Worm (Caenorhabditis elegans) whole organism, young adult: ENCODE measurements around the gene ZK6.8.

Source experiments
- B0019.2 ChIP-seq: fragments of 200-800 bp; sonication (Bioruptor generic); conservative IDR thresholded peaks from 2 replicates; pipeline ENCODE4 v1.3.6; 2022; ENCODE audit warnings: missing genetic modification reagents, missing genetic modification characterization, missing compliant biosample characterization
- B0261.1 ChIP-seq: sonication (generic microtip); optimal IDR thresholded peaks from 2 replicates; lab custom pipeline; 2016; ENCODE audit warnings: mild to moderate bottlenecking, missing genetic modification characterization, moderate library complexity, missing compliant biosample characterization
- B0336.3 ChIP-seq: fragments of 200-800 bp; sonication (Bioruptor generic); IDR thresholded peaks from 2 replicates; pipeline ENCODE4 v1.3.6; 2022; ENCODE audit warnings: missing genetic modification characterization, missing compliant biosample characterization
- C06A6.2 ChIP-seq: fragments of 200-800 bp; sonication (Bioruptor generic); conservative IDR thresholded peaks from 2 replicates; pipeline ENCODE4 v1.3.6; 2022; ENCODE audit warnings: missing genetic modification characterization, missing compliant biosample characterization
- F10E7.11 ChIP-seq: sonication (generic microtip); optimal IDR thresholded peaks from 2 replicates; lab custom pipeline; 2017; ENCODE audit warnings: mild to moderate bottlenecking, missing genetic modification characterization, moderate library complexity, missing compliant biosample characterization
- F22D6.2 ChIP-seq: sonication (generic microtip); optimal IDR thresholded peaks from 2 replicates; lab custom pipeline; 2016; ENCODE audit warnings: mild to moderate bottlenecking, missing genetic modification characterization, missing compliant biosample characterization
- F33H1.4 ChIP-seq: fragments of 200-800 bp; sonication (Bioruptor generic); IDR thresholded peaks from 2 replicates; pipeline ENCODE4 v1.3.6; 2022; ENCODE audit warnings: missing genetic modification reagents, missing genetic modification characterization, missing compliant biosample characterization
- F52B5.7 ChIP-seq: sonication (generic microtip); optimal IDR thresholded peaks from 2 replicates; lab custom pipeline; 2016; ENCODE audit warnings: mild to moderate bottlenecking, missing genetic modification characterization, missing compliant biosample characterization
- F57A8.1 ChIP-seq: fragments of 200-800 bp; sonication (Bioruptor generic); optimal IDR thresholded peaks from 2 replicates; lab custom pipeline; 2018; ENCODE audit warnings: mild to moderate bottlenecking, missing genetic modification characterization, moderate library complexity, missing compliant biosample characterization
- K11D2.4 ChIP-seq: fragments of 200-800 bp; sonication (Bioruptor generic); IDR thresholded peaks from 2 replicates; pipeline ENCODE4 v1.3.6; 2022; ENCODE audit warnings: missing genetic modification reagents, missing genetic modification characterization, missing compliant biosample characterization
- K12H6.12 ChIP-seq: fragments of 200-800 bp; sonication (Bioruptor generic); optimal IDR thresholded peaks from 2 replicates; lab custom pipeline; 2018; ENCODE audit warnings: mild to moderate bottlenecking, missing genetic modification characterization, missing compliant biosample characterization
- T07F8.4 ChIP-seq: sonication (generic microtip); optimal IDR thresholded peaks from 2 replicates; lab custom pipeline; 2016; ENCODE audit warnings: mild to moderate bottlenecking, missing genetic modification characterization, moderate library complexity, missing compliant biosample characterization
- akir-1 ChIP-seq: fragments of 200-800 bp; sonication (Bioruptor generic); optimal IDR thresholded peaks from 2 replicates; lab custom pipeline; 2018; ENCODE audit warnings: mild to moderate bottlenecking, missing genetic modification characterization, moderate library complexity, missing compliant biosample characterization
- aptf-3 ChIP-seq: fragments of 200-800 bp; sonication (Bioruptor generic); IDR thresholded peaks from 2 replicates; pipeline ENCODE4 v1.3.6; 2022; ENCODE audit warnings: missing genetic modification characterization, missing compliant biosample characterization
- atf-7 ChIP-seq: sonication (generic microtip); optimal IDR thresholded peaks from 2 replicates; lab custom pipeline; 2017; ENCODE audit warnings: mild to moderate bottlenecking, missing genetic modification characterization, missing compliant biosample characterization
- attf-3 ChIP-seq: fragments of 200-800 bp; sonication (Bioruptor generic); conservative IDR thresholded peaks from 2 replicates; pipeline ENCODE4 v1.3.6; 2022; ENCODE audit warnings: missing genetic modification reagents, missing genetic modification characterization, missing compliant biosample characterization
- attf-6 ChIP-seq: fragments of 200-800 bp; sonication (Bioruptor generic); IDR thresholded peaks from 2 replicates; pipeline ENCODE4 v1.3.6; 2022; ENCODE audit warnings: missing genetic modification reagents, missing genetic modification characterization, missing compliant biosample characterization
- bed-1 ChIP-seq: fragments of 200-800 bp; sonication (Bioruptor generic); IDR thresholded peaks from 2 replicates; pipeline ENCODE4 v1.3.6; 2022; ENCODE audit warnings: missing genetic modification reagents, missing genetic modification characterization, missing compliant biosample characterization
- ceh-100 ChIP-seq: fragments of 200-800 bp; sonication (Bioruptor generic); IDR thresholded peaks from 2 replicates; pipeline ENCODE4 v1.3.6; 2022; ENCODE audit warnings: missing genetic modification reagents, missing genetic modification characterization, missing compliant biosample characterization
- ceh-27 ChIP-seq: fragments of 200-800 bp; sonication (Bioruptor generic); optimal IDR thresholded peaks from 2 replicates; lab custom pipeline; 2018; ENCODE audit warnings: mild to moderate bottlenecking, missing genetic modification characterization, moderate library complexity, missing compliant biosample characterization
- ceh-40 ChIP-seq: fragments of 200-800 bp; sonication (Bioruptor generic); IDR thresholded peaks from 2 replicates; pipeline ENCODE4 v1.3.6; 2022; ENCODE audit warnings: missing genetic modification characterization, missing compliant biosample characterization
- ceh-58 ChIP-seq: fragments of 200-800 bp; sonication (Bioruptor generic); IDR thresholded peaks from 2 replicates; pipeline ENCODE4 v1.3.6; 2022; ENCODE audit warnings: missing genetic modification characterization, missing compliant biosample characterization
- dox-1 ChIP-seq: fragments of 200-800 bp; sonication (Bioruptor generic); IDR thresholded peaks from 2 replicates; pipeline ENCODE4 v1.3.6; 2022; ENCODE audit warnings: missing genetic modification reagents, missing genetic modification characterization, missing compliant biosample characterization
- egl-18 ChIP-seq: fragments of 200-800 bp; sonication (Bioruptor generic); IDR thresholded peaks from 2 replicates; pipeline ENCODE4 v1.3.6; 2022; ENCODE audit warnings: missing genetic modification reagents, missing genetic modification characterization, missing compliant biosample characterization
- egl-44 ChIP-seq: fragments of 200-800 bp; sonication (Bioruptor generic); IDR thresholded peaks from 2 replicates; pipeline ENCODE4 v1.3.6; 2022; ENCODE audit warnings: missing genetic modification reagents, missing genetic modification characterization, missing compliant biosample characterization
- him-1 ChIP-seq: sonication (generic microtip); optimal IDR thresholded peaks from 2 replicates; lab custom pipeline; 2016; ENCODE audit warnings: missing genotype, missing genetic modification reagents, missing genetic modification characterization, missing compliant biosample characterization
- hlh-12 ChIP-seq: sonication (generic microtip); optimal IDR thresholded peaks from 2 replicates; lab custom pipeline; 2016; ENCODE audit warnings: missing genetic modification characterization, missing compliant biosample characterization
- hrde-1 ChIP-seq: sonication (generic microtip); optimal IDR thresholded peaks from 2 replicates; lab custom pipeline; 2016; ENCODE audit warnings: missing genetic modification characterization, mild to moderate bottlenecking, missing compliant biosample characterization, moderate library complexity, missing genotype, missing genetic modification reagents, borderline replicate concordance
- hsf-1 ChIP-seq: fragments of 200-800 bp; sonication (Bioruptor generic); IDR thresholded peaks from 2 replicates; pipeline ENCODE4 v1.3.6; 2022; ENCODE audit warnings: missing genetic modification reagents, missing genetic modification characterization, missing compliant biosample characterization
- lag-1 ChIP-seq: fragments of 200-800 bp; sonication (Bioruptor generic); IDR thresholded peaks from 2 replicates; pipeline ENCODE4 v1.3.6; 2022; ENCODE audit warnings: missing genetic modification reagents, missing genetic modification characterization, missing compliant biosample characterization
- lin-35 ChIP-seq, 3 experiments: fragments of 150-350 bp in 2 of 3; sonication (generic microtip) in 1 of 3; optimal IDR thresholded peaks; 2 replicates each; lab custom pipeline; 2014 to 2018; ENCODE audit warnings: missing biosample characterization in 3 of 3, missing genetic modification characterization in 3 of 3, missing genetic modification reagents in 3 of 3
- madf-3 ChIP-seq: fragments of 200-800 bp; sonication (Bioruptor generic); IDR thresholded peaks from 2 replicates; pipeline ENCODE4 v1.3.6; 2022; ENCODE audit warnings: missing genetic modification reagents, missing genetic modification characterization, missing compliant biosample characterization
- nfyb-1 ChIP-seq: fragments of 200-800 bp; sonication (Bioruptor generic); IDR thresholded peaks from 2 replicates; pipeline ENCODE4 v1.3.6; 2022; ENCODE audit warnings: missing genetic modification reagents, missing genetic modification characterization, missing compliant biosample characterization
- nhr-80 ChIP-seq: sonication (generic microtip); optimal IDR thresholded peaks from 2 replicates; lab custom pipeline; 2016; ENCODE audit warnings: missing genetic modification characterization, missing compliant biosample characterization
- rcor-1 ChIP-seq: fragments of 200-800 bp; sonication (Bioruptor generic); IDR thresholded peaks from 2 replicates; pipeline ENCODE4 v1.3.6; 2022; ENCODE audit warnings: missing genetic modification reagents, missing genetic modification characterization, missing compliant biosample characterization
- rec-8 ChIP-seq, 2 experiments: sonication (generic microtip); optimal IDR thresholded peaks; 2 replicates each; lab custom pipeline; 2016; ENCODE audit warnings: mild to moderate bottlenecking in 2 of 2, missing genetic modification characterization in 2 of 2, missing genetic modification reagents in 2 of 2, missing genotype in 2 of 2, missing biosample characterization in 1 of 2, missing compliant biosample characterization in 1 of 2, moderate library complexity in 1 of 2
- snpc-1.3 ChIP-seq: sonication (generic microtip); optimal IDR thresholded peaks from 2 replicates; lab custom pipeline; 2017; ENCODE audit warnings: missing genetic modification characterization, mild to moderate bottlenecking, missing compliant biosample characterization, antibody characterized with exemption, moderate library complexity, missing genotype, missing genetic modification reagents; ENCODE audit not compliant: insufficient read depth
- snpc-3.4 ChIP-seq: sonication (generic microtip); optimal IDR thresholded peaks from 2 replicates; lab custom pipeline; 2017; ENCODE audit warnings: missing genetic modification characterization, mild to moderate bottlenecking, missing compliant biosample characterization, antibody characterized with exemption, moderate library complexity, missing genotype, missing genetic modification reagents
- snpc-4 ChIP-seq, 5 experiments: fragments of 150-350 bp in 1 of 5; sonication (generic microtip) in 4 of 5; optimal IDR thresholded peaks; 2 replicates each; lab custom pipeline; 2014 to 2018; ENCODE audit warnings: missing genetic modification characterization in 5 of 5, missing biosample characterization in 3 of 5, antibody characterized with exemption in 2 of 5, mild to moderate bottlenecking in 2 of 5, missing compliant biosample characterization in 2 of 5, missing genotype in 2 of 5, moderate library complexity in 2 of 5, missing genetic modification reagents in 1 of 5
- somi-1 ChIP-seq: fragments of 200-800 bp; sonication (Bioruptor generic); optimal IDR thresholded peaks from 2 replicates; lab custom pipeline; 2018; ENCODE audit warnings: mild to moderate bottlenecking, missing genetic modification characterization, missing compliant biosample characterization
- tlf-1 ChIP-seq: fragments of 200-800 bp; sonication (Bioruptor generic); optimal IDR thresholded peaks from 2 replicates; lab custom pipeline; 2018; ENCODE audit warnings: mild to moderate bottlenecking, missing genetic modification characterization, missing compliant biosample characterization
- unc-130 ChIP-seq: sonication (generic microtip); optimal IDR thresholded peaks from 2 replicates; lab custom pipeline; 2016; ENCODE audit warnings: missing genetic modification reagents, missing genetic modification characterization, missing compliant biosample characterization
- unc-62 ChIP-seq: fragments of 150-350 bp; optimal IDR thresholded peaks from 2 replicates; lab custom pipeline; 2014; ENCODE audit warnings: missing biosample characterization, missing genetic modification reagents, missing genetic modification characterization
- ztf-26 ChIP-seq: sonication (generic microtip); optimal IDR thresholded peaks from 2 replicates; lab custom pipeline; 2017; ENCODE audit warnings: missing genetic modification characterization, missing compliant biosample characterization
- ztf-3 ChIP-seq: fragments of 200-800 bp; sonication (Bioruptor generic); optimal IDR thresholded peaks from 2 replicates; lab custom pipeline; 2018; ENCODE audit warnings: mild to moderate bottlenecking, missing genetic modification characterization, missing compliant biosample characterization

The ZK6.8 gene

DNA sequence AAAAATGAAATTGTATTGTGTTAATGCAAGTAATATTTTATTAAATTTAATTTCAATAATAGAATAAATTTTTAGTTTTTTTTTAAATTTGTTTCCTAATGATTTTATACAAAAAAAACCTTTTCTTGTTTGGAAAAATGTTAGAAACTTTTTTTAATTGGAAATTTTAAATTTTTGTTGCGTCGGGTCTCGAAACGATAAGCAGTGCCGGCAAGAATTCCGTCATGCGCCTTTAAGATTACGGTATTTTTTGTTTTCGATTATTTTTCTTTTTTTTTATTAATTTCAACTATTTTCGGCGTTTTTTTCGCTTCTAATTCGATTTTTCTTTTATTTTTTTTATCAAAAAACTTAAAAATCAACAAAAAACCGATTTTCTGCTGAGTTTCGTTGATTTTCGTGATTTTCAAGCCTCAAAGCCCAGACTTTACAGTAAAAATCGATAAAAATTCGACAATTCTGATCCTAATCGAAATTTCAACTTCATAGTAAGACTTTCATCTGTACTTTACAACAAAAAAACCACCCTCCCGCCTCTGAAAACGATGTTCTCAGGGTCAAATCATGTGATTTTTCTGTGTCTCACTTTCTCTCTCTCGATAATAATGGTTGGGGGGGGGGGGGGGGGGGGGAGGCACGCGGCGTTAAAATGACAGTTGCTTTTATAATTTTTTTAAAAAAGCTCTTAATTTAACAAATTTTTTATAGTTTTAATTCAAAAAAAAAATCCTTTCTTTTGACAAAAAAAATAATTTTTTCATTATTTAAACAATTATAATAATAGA, 34.0 kb upstream of the ZK6.8 start (continued):
- TF ChIP-seq F33H1.4, result peak; percentile 73
- no peak for TF ChIP-seq dox-1 (GFP tag; lab: Robert Waterston, UW)
- no peak for TF ChIP-seq lag-1 (GFP tag; lab: Robert Waterston, UW)
- no peak for TF ChIP-seq ztf-26
- TF ChIP-seq ceh-100 (GFP tag; lab: Robert Waterston, UW), result no peak
- TF ChIP-seq, all 124 proteins: peak for 11

DNA sequence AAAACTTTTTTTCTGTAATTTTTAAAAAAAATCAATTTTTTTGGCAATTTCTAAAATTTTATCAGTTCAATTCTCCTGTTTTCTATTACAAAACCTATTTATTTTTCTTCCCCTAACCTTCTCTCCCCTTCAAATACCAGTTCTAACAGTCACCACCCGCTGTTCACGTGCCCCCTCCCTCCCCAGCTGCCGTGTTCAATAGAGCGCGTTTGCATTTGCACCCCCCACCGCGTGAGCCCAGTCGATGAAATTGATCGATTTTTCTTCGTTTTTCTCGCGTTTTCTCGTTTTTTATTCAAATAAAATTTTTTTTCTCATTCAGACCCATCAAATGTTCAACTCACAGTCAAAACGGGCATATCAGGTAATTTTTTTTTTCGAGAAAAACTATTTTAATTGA, 32.7 kb upstream of the ZK6.8 start, which contains the start of gene atg-9:
Gene atg-9 (plus strand): TSS at position 332 of the 400 bp plus-strand sequence.
- TF ChIP-seq nhr-80 (tag; lab: Kevin White, UChicago), result peak; percentile 33
- no peak for TF ChIP-seq attf-6 (GFP tag; lab: Robert Waterston, UW)
- no peak for TF ChIP-seq F52B5.7 (tag; lab: Kevin White, UChicago)
- peak in 1 of 3 experiments; percentile 68 for TF ChIP-seq lin-35 (GFP tag; optimal IDR thresholded peaks at IDR 0.05; lab: Kevin White, UChicago)
- TF ChIP-seq K11D2.4 (GFP tag; lab: Robert Waterston, UW), result 0 out of 2 replicates have a peak, but pooled peaks have one; percentile 15
- TF ChIP-seq atf-7 (tag; lab: Kevin White, UChicago), result peak; percentile 55
- TF ChIP-seq snpc-3.4 (tag; lab: Kevin White, UChicago), result no peak
- TF ChIP-seq hlh-12, result no peak
- TF ChIP-seq akir-1 (GFP tag; lab: Kevin White, UChicago), result no peak
- no peak for TF ChIP-seq snpc-1.3
- TF ChIP-seq egl-44 (GFP tag; lab: Robert Waterston, UW), result 0 out of 2 replicates have a peak, but pooled peaks have one; percentile 33
- no peak for TF ChIP-seq B0261.1
- TF ChIP-seq rcor-1 (GFP tag; lab: Robert Waterston, UW), result peak; percentile 57
- peak; percentile 69 for TF ChIP-seq ceh-27 (GFP tag; lab: Kevin White, UChicago)
- peak; percentile 37; the same call in 1 of the 2 replicates for TF ChIP-seq B0336.3 (GFP tag; lab: Robert Waterston, UW)
- no peak for TF ChIP-seq bed-1
- TF ChIP-seq egl-18 (GFP tag; lab: Robert Waterston, UW), result no peak
- TF ChIP-seq ceh-58, result no peak
- TF ChIP-seq hrde-1 (tag; lab: Kevin White, UChicago), result no peak
- no peak; the same call in 1 of the 2 replicates for TF ChIP-seq hsf-1 (GFP tag; lab: Robert Waterston, UW)
- TF ChIP-seq somi-1 (GFP tag; lab: Kevin White, UChicago), result no peak
- 0 out of 2 replicates have a peak, but pooled peaks have one; percentile 79 for TF ChIP-seq madf-3
- TF ChIP-seq him-1 (tag; lab: Kevin White, UChicago), result no peak
- no peak for TF ChIP-seq unc-130 (GFP tag; lab: Kevin White, UChicago)
- TF ChIP-seq K12H6.12 (tag; lab: Kevin White, UChicago), result peak; percentile 75
- TF ChIP-seq snpc-4 (GFP tag; optimal IDR thresholded peaks at IDR 0.05; lab: Kevin White, UChicago), result no peak
- TF ChIP-seq snpc-4 (tag; optimal IDR thresholded peaks at IDR 0.05; lab: Kevin White, UChicago), result peak in 2 of 4 experiments; percentile 29 to 53
- peak; percentile 59 for TF ChIP-seq tlf-1 (GFP tag; lab: Kevin White, UChicago)
- TF ChIP-seq ztf-3 (GFP tag; lab: Kevin White, UChicago), result no peak
- TF ChIP-seq attf-3, result no peak
- TF ChIP-seq B0019.2 (GFP tag; lab: Robert Waterston, UW), result no peak
- peak; percentile 56; the same call in 1 of the 2 replicates for TF ChIP-seq C06A6.2 (GFP tag; lab: Robert Waterston, UW)
- peak; percentile 81 for TF ChIP-seq nfyb-1 (GFP tag; lab: Robert Waterston, UW)
- TF ChIP-seq F57A8.1 (GFP tag; lab: Kevin White, UChicago), result no peak
- no peak for TF ChIP-seq ceh-40 (GFP tag; lab: Robert Waterston, UW)
- TF ChIP-seq F22D6.2 (tag; lab: Kevin White, UChicago), result no peak
- TF ChIP-seq aptf-3 (GFP tag; lab: Robert Waterston, UW), result no peak
- no peak for TF ChIP-seq rec-8 (tag; optimal IDR thresholded peaks at IDR 0.05; lab: Kevin White, UChicago)
- TF ChIP-seq T07F8.4, result no peak
- TF ChIP-seq unc-62 (GFP tag; lab: Kevin White, UChicago), result no peak
- TF ChIP-seq F10E7.11 (tag; lab: Kevin White, UChicago), result no peak
